Fruit fly (Drosophila melanogaster): ENCODE data around the gene CG14257.

CG14257 gene

dm6 chr3R:27075694-27076093 lies at the start of gene CG14257:
Gene CG14257, plus strand, starts transcription at chr3R:27075870.
- TF ChIP-seq CTCF (optimal IDR thresholded peaks at IDR 0.05) (no peak), CG8478 (optimal IDR thresholded peaks at IDR 0.05) (no peak)

DNA sequence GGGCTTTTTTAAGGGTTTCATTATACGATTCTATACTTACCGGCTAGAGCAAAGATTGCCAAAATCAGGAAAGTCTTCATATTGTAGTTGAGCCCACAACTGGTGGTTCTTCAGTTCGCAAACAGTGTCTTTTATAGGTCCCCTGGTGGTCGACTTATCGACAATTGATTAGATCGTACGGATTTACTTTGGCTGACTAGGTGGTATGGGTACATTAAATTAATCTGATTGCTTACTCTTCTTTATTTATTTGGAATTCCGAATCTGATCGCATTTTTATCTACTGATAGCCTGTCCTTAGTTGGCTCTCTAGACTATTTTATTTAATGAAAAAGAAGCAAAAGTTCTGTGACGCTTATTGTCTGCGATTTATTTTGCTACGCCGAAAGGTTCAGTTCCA lies 49.7 kb upstream of the CG14257 start, which contains the start of gene CG6271:
Gene CG6271 (minus strand): TSS at position 101 of the 400 bp plus-strand sequence.
- no peak for TF ChIP-seq CTCF (optimal IDR thresholded peaks at IDR 0.05)
- no peak for TF ChIP-seq CG8478 (optimal IDR thresholded peaks at IDR 0.05)

DNA sequence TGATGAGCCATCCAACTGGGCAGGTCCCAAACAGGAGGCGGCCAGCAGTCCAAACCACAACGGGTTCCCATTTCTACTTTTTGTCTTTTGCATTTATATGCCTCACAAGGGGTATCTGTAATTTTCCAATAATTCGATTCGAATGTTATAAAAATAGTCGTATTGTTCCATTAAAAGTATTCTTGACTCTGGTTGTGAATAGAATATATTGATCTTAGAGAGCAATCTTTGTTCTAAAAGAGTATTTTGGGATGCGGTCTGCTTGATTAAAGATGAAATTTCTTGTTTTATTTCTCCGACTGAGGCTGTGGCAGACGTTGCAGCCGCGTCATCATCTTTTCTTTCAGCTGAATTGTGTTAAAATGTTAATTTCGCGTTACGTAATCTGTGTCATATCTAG lies 41.7 kb upstream of the CG14257 start:
- TF ChIP-seq CG8478 (optimal IDR thresholded peaks at IDR 0.05) (no peak), CTCF (optimal IDR thresholded peaks at IDR 0.05) (no peak)

dm6 chr3R:27040044-27040443 lies 35.6 kb upstream of the CG14257 start:
- TF ChIP-seq CG8478 (optimal IDR thresholded peaks at IDR 0.05) (no peak), CTCF (optimal IDR thresholded peaks at IDR 0.05) (no peak)

dm6 chr3R:27048561-27049270 lies 27.0 kb upstream of the CG14257 start, which contains the start of gene TwdlT:
Gene TwdlT, plus strand, starts transcription at chr3R:27049220.
- TF ChIP-seq CTCF (optimal IDR thresholded peaks at IDR 0.05) (no peak), CG8478 (optimal IDR thresholded peaks at IDR 0.05) (no peak)

- no peak for TF ChIP-seq CG8478 (optimal IDR thresholded peaks at IDR 0.05)
Measured at dm6 chr3R:27049549-27049948, 26.1 kb upstream of the CG14257 start.

dm6 chr3R:27056152-27056551 lies 19.5 kb upstream of the CG14257 start:
- TF ChIP-seq CG8478 (optimal IDR thresholded peaks at IDR 0.05) = no peak
- no peak for TF ChIP-seq CTCF (optimal IDR thresholded peaks at IDR 0.05)

DNA sequence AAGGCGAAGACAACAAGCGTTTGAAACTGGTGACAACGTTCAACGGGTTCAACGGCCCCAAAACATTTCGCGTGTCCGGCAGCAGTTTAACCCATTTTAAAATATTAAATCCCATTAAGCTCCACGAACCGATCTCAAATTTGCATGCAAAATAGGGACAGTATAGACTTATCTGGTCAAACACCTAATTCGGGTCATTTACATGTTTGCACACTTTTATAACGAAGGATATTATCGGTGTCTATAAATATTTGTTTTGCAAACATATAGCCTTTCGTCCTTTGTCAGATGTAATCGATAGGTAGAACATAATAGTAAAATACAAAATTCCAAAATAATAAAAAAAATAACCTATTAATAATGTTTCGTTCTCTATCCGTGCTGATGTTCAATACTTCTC lies 13.8 kb upstream of the CG14257 start, which contains the start of gene CG34292:
Gene CG34292 (plus strand): TSS at position 301 of the 400 bp plus-strand sequence.
- TF ChIP-seq CTCF (optimal IDR thresholded peaks at IDR 0.05) = no peak
- TF ChIP-seq CG8478 (optimal IDR thresholded peaks at IDR 0.05) = no peak

- TF ChIP-seq CTCF (optimal IDR thresholded peaks at IDR 0.05) = no peak
- no peak for TF ChIP-seq CG8478 (optimal IDR thresholded peaks at IDR 0.05)
Measured at dm6 chr3R:27064099-27064498, 11.6 kb upstream of the CG14257 start, which contains the start of gene Nep5. Gene Nep5, minus strand, starts transcription at chr3R:27064199.

DNA sequence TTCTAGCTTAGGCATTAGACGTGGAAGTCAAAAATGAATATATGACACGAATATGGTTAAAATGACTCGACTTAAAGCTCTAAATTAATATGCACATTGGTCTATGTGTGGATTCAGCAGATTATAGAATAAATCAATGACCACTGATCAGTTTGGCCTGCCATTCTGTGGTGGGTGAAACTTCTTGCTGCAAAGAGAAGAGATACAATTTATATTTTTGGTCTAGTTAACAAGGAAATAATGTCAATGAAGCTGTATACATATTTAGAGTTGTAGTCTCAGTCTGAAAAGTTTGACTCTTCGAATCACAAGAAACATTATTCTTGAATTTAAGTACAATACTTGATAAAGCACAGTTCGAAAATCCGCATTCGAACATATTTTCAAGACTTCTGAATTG lies 10.5 kb upstream of the CG14257 start, which contains the start of gene CG43935:
Gene CG43935 (plus strand): TSS at position 301 of the 400 bp plus-strand sequence.
- TF ChIP-seq CG8478 (optimal IDR thresholded peaks at IDR 0.05) (no peak), CTCF (optimal IDR thresholded peaks at IDR 0.05) (no peak)

dm6 chr3R:27067362-27067761 lies 8.3 kb upstream of the CG14257 start:
- TF ChIP-seq CTCF (optimal IDR thresholded peaks at IDR 0.05) = no peak
- no peak for TF ChIP-seq CG8478 (optimal IDR thresholded peaks at IDR 0.05)

DNA sequence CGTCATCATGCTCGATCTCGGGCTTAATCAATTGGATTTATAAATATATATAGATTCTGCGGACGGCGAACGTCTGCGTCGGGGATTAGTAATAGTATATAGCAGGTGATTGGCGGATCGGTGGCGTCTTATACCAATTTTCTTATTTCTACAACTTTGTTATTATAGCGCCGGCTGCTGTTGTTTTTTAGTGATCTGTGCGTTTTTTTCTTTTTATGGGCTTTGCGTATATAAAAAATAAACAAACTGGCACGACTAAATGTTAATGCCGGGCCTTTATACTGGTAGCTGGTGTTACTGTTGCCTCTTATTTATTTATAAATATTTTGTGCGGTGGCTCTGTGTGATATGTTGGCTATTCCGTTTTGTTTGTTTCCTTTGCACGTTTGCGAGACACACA lies 6.5 kb upstream of the CG14257 start:
- TF ChIP-seq CG8478 (optimal IDR thresholded peaks at IDR 0.05) (no peak), CTCF (optimal IDR thresholded peaks at IDR 0.05) (no peak)

dm6 chr3R:27069810-27070625 lies 5.7 kb upstream of the CG14257 start, which contains the start of gene spz:
Gene spz, minus strand, starts transcription at chr3R:27070070.
- TF ChIP-seq CTCF (optimal IDR thresholded peaks at IDR 0.05) (no peak), CG8478 (optimal IDR thresholded peaks at IDR 0.05) (no peak)

DNA sequence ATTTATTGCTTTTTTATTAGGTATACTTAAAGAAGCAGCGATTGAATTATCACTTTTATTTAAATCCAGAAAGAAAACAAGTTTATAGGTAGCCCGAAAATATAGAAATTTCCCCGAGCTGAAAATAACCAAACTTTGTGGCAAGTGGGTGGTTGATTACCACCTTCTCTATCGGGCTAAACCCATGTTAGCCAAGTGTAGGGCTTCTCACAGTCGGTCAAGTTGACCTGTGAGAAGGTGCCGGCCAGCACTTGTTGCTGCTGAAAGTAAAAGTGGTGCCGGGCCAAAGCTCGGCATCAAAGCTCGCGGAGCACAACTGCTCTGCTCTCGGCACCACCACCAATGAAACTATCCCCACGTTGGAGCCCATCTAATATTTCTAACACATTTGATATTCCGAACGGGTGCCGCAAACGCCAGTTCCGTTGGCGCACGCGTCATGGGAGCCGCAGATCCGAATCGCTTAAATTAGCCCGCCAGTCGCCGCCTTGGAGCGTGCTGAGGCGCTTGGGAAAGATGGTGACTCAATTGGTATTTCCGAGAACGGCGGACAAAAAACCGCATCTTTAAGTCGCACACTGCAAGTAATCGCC lies 4.7 kb upstream of the CG14257 start:
- TF ChIP-seq CTCF (optimal IDR thresholded peaks at IDR 0.05) (no peak), CG8478 (optimal IDR thresholded peaks at IDR 0.05) (no peak)

DNA sequence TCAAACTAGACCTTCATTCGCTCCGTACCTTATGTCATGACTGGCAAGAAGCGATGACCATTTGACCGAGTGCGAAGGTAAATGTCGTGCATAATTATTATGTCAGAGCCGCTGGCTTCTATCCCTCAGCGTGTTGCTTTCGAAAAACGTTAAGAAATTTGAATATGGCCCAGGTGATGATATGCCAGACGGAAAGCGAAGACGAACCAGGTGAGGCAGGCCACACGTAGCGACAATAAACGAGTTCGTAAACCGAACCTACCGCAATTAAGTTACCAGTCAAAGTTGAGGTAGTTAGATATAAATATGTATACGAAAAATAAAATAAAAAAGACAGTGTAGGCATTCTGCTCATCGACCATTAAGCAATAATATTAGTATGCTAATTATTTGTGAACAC lies 948 bp downstream of the CG14257 start:
- no peak for TF ChIP-seq CG8478 (optimal IDR thresholded peaks at IDR 0.05)
- TF ChIP-seq CTCF (optimal IDR thresholded peaks at IDR 0.05) = no peak

All from S2 (cell line).